ENCODE assay signal across 5 fruit fly cellular contexts in the genomic region with DNA sequence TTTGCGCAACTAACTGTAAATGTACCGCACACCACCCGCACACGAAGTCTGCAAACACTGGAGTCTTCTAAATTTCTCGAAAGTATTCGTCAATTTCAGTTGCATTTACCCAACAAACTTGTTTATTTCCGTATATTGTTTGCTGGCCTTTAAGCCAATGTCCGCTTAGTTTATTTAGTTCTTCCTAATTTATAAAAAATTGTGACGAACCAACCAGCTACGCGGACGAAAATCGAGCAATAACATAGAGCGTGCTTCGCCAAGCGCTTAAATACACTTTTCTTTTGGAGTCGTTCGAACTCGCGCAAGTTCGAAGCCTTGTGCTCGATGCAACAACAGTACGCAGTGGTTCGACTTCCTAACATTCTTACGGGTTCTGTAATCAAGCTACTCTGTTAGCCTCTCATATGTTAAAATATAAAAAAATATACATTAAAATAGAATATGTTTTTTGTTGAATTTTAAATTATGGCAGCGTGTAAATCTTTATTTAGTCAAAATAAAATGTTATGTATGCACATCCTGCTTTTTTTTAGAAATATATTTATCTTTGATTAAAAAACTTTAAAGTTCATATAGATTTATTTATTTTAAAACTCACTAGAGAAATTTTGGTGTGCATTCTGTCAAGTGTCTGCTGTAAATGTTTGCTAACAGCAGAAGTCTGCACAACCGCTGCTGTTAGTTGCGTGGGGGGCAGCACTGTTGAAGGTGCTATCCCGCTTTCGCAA.
TF ChIP-seq lines count a peak whose summit lies in the region.

Gene GlcAT-P (minus strand): TSS at position 246 of the 731 bp plus-strand sequence.

- TF ChIP-seq CTCF in whole organism, embryonic (GFP tag; optimal IDR thresholded peaks at IDR 0.05; lab: Kevin White, UChicago) = no peak

TF ChIP-seq in whole organism, adult, 20 proteins besides CTCF, POLR2A, EP300 and RAD21 (continues in another document):
- TF ChIP-seq CG12768 (GFP tag; optimal IDR thresholded peaks at IDR 0.05; lab: Kevin White, UChicago) (no peak), CG5204 (GFP tag; optimal IDR thresholded peaks at IDR 0.05; lab: Kevin White, UChicago) (peak; percentile 27), Crg-1 (GFP tag; optimal IDR thresholded peaks at IDR 0.05; lab: Kevin White, UChicago) (no peak), cnc (optimal IDR thresholded peaks at IDR 0.05; lab: Kevin White, UChicago) (no peak), Mnt (GFP tag; optimal IDR thresholded peaks at IDR 0.05; lab: Kevin White, UChicago) (no peak), CG33017 (tag; optimal IDR thresholded peaks at IDR 0.05; lab: Kevin White, UChicago) (peak; percentile 83), CG14711 (tag; optimal IDR thresholded peaks at IDR 0.05; lab: Kevin White, UChicago) (peak; percentile 79), cic (GFP tag; optimal IDR thresholded peaks at IDR 0.05; lab: Kevin White, UChicago) (no peak), CG11617 (GFP tag; optimal IDR thresholded peaks at IDR 0.05; lab: Kevin White, UChicago) (peak; percentile 71), ovo (GFP tag; optimal IDR thresholded peaks at IDR 0.05; lab: Kevin White, UChicago) (no peak), CG7045 (GFP tag; optimal IDR thresholded peaks at IDR 0.05; lab: Kevin White, UChicago) (peak; percentile 78), bab1 (GFP tag; optimal IDR thresholded peaks at IDR 0.05; lab: Kevin White, UChicago) (peak; percentile 54), CG7101 (tag; optimal IDR thresholded peaks at IDR 0.05; lab: Kevin White, UChicago) (peak; percentile 81), Hr96 (GFP tag; optimal IDR thresholded peaks at IDR 0.05; lab: Kevin White, UChicago) (no peak), Clk (GFP tag; optimal IDR thresholded peaks at IDR 0.05; lab: Kevin White, UChicago) (peak; percentile 11), kay (GFP tag; lab: Kevin White, UChicago; ENCODE audit: borderline replicate concordance) (peak; percentile 19)

TF ChIP-seq in whole organism, embryonic, 481 proteins besides CTCF, POLR2A, EP300 and RAD21 (continues in another document):
- no peak for TF ChIP-seq vfl (GFP tag; optimal IDR thresholded peaks at IDR 0.05; lab: Kevin White, UChicago)
- no peak for TF ChIP-seq CG6791 (GFP tag; IDR thresholded peaks at IDR 0.05; lab: Robert Waterston, UW; ENCODE audit: partially characterized antibody)
- peak; percentile 85 for TF ChIP-seq vvl (GFP tag; IDR thresholded peaks at IDR 0.05; lab: Robert Waterston, UW)
- TF ChIP-seq CG17186 (GFP tag; optimal IDR thresholded peaks at IDR 0.05; lab: Kevin White, UChicago) = no peak
- peak; percentile 59 for TF ChIP-seq CG15696 (tag; optimal IDR thresholded peaks at IDR 0.05; lab: Kevin White, UChicago)
- TF ChIP-seq seq (GFP tag; IDR thresholded peaks at IDR 0.05; lab: Robert Waterston, UW) = peak; percentile 55; the same call in 1 of the 2 replicates
- no peak for TF ChIP-seq sens (GFP tag; lab: Kevin White, UChicago)
- TF ChIP-seq CG15514 (GFP tag; optimal IDR thresholded peaks at IDR 0.05; lab: Kevin White, UChicago) = peak; percentile 12
- TF ChIP-seq Atf3 (GFP tag; optimal IDR thresholded peaks at IDR 0.05; lab: Kevin White, UChicago) = no peak
- peak; percentile 32 for TF ChIP-seq CG4328 (GFP tag; optimal IDR thresholded peaks at IDR 0.05; lab: Kevin White, UChicago)
- no peak for TF ChIP-seq gce (GFP tag; IDR thresholded peaks at IDR 0.05; lab: Robert Waterston, UW)
- TF ChIP-seq CG3407 (GFP tag; optimal IDR thresholded peaks at IDR 0.05; lab: Kevin White, UChicago) = peak; percentile 35
- peak; percentile 78 for TF ChIP-seq Blimp-1 (GFP tag; optimal IDR thresholded peaks at IDR 0.05; lab: Kevin White, UChicago)
- no peak for TF ChIP-seq Doc2 (GFP tag; IDR thresholded peaks at IDR 0.05; lab: Robert Waterston, UW)
- peak; percentile 64 for TF ChIP-seq tgo (GFP tag; IDR thresholded peaks at IDR 0.05; lab: Robert Waterston, UW)
- TF ChIP-seq gt (GFP tag; IDR thresholded peaks at IDR 0.05; lab: Robert Waterston, UW) = no peak
- peak; percentile 9 for TF ChIP-seq CG16815 (GFP tag; optimal IDR thresholded peaks at IDR 0.05; lab: Kevin White, UChicago)

TF ChIP-seq in whole organism, prepupa, 60 proteins besides CTCF, POLR2A, EP300 and RAD21 (continues in another document):
- no peak for TF ChIP-seq CG8319 (GFP tag; optimal IDR thresholded peaks at IDR 0.05; lab: Kevin White, UChicago)
- peak; percentile 77 for TF ChIP-seq Ets96B (tag; optimal IDR thresholded peaks at IDR 0.05; lab: Kevin White, UChicago)
- TF ChIP-seq vri (GFP tag; optimal IDR thresholded peaks at IDR 0.05; lab: Kevin White, UChicago) = no peak
- no peak for TF ChIP-seq CG9139 (GFP tag; optimal IDR thresholded peaks at IDR 0.05; lab: Kevin White, UChicago)
- peak; percentile 62 for TF ChIP-seq Lpt (GFP tag; optimal IDR thresholded peaks at IDR 0.05; lab: Kevin White, UChicago)
- peak; percentile 46 for TF ChIP-seq CG10669 (GFP tag; optimal IDR thresholded peaks at IDR 0.05; lab: Kevin White, UChicago)
- TF ChIP-seq fd59A (GFP tag; optimal IDR thresholded peaks at IDR 0.05; lab: Kevin White, UChicago) = no peak
- peak; percentile 50 for TF ChIP-seq Met (GFP tag; optimal IDR thresholded peaks at IDR 0.05; lab: Kevin White, UChicago)
- TF ChIP-seq Hr39 (GFP tag; optimal IDR thresholded peaks at IDR 0.05; lab: Kevin White, UChicago) = no peak
- TF ChIP-seq Sox14 (GFP tag; optimal IDR thresholded peaks at IDR 0.05; lab: Kevin White, UChicago) = peak; percentile 1
- TF ChIP-seq OdsH (GFP tag; optimal IDR thresholded peaks at IDR 0.05; lab: Kevin White, UChicago) = peak; percentile 62
- TF ChIP-seq CG7368 (GFP tag; optimal IDR thresholded peaks at IDR 0.05; lab: Kevin White, UChicago) = no peak
- TF ChIP-seq Gug (GFP tag; IDR thresholded peaks at IDR 0.05; lab: Robert Waterston, UW) = peak; percentile 74
- peak; percentile 89 for TF ChIP-seq CG8119 (GFP tag; IDR thresholded peaks at IDR 0.05; lab: Robert Waterston, UW)
- TF ChIP-seq fd85E (GFP tag; optimal IDR thresholded peaks at IDR 0.05; lab: Kevin White, UChicago) = no peak
- TF ChIP-seq CG31627 (GFP tag; optimal IDR thresholded peaks at IDR 0.05; lab: Kevin White, UChicago) = no peak
- TF ChIP-seq esn (GFP tag; optimal IDR thresholded peaks at IDR 0.05; lab: Kevin White, UChicago) = peak; percentile 66
- no peak for TF ChIP-seq fkh (GFP tag; optimal IDR thresholded peaks at IDR 0.05; lab: Kevin White, UChicago)

TF ChIP-seq in whole organism, pupa, 21 proteins besides CTCF, POLR2A, EP300 and RAD21 (continues in another document):
- peak; percentile 53; the same call in 2 of the 3 replicates for TF ChIP-seq CG4496 (GFP tag; IDR thresholded peaks at IDR 0.05; lab: Robert Waterston, UW)
- TF ChIP-seq Pif1B (GFP tag; optimal IDR thresholded peaks at IDR 0.05; lab: Kevin White, UChicago) = peak; percentile 22
- TF ChIP-seq Snoo (tag; optimal IDR thresholded peaks at IDR 0.05; lab: Kevin White, UChicago) = peak; percentile 22
- TF ChIP-seq CG13204 (GFP tag; optimal IDR thresholded peaks at IDR 0.05; lab: Kevin White, UChicago) = no peak
- TF ChIP-seq CG9948 (tag; optimal IDR thresholded peaks at IDR 0.05; lab: Kevin White, UChicago) = peak; percentile 59
- TF ChIP-seq Ets98B (GFP tag; IDR thresholded peaks at IDR 0.05; lab: Robert Waterston, UW) = peak; percentile 71
- peak; percentile 58 for TF ChIP-seq CG15710 (tag; optimal IDR thresholded peaks at IDR 0.05; lab: Kevin White, UChicago)
- peak; percentile 31; the same call in 1 of the 2 replicates for TF ChIP-seq CG12605 (GFP tag; IDR thresholded peaks at IDR 0.05; lab: Robert Waterston, UW)
- no peak for TF ChIP-seq fd96Ca (GFP tag; IDR thresholded peaks at IDR 0.05; lab: Robert Waterston, UW)
- peak; percentile 67 for TF ChIP-seq CG14655 (GFP tag; optimal IDR thresholded peaks at IDR 0.05; lab: Kevin White, UChicago)
- TF ChIP-seq rn (GFP tag; IDR thresholded peaks at IDR 0.05; lab: Robert Waterston, UW) = peak; percentile 53; the same call in 1 of the 2 replicates
- peak; percentile 9 for TF ChIP-seq Pif1A (GFP tag; optimal IDR thresholded peaks at IDR 0.05; lab: Kevin White, UChicago)
- no peak for TF ChIP-seq EcR (GFP tag; optimal IDR thresholded peaks at IDR 0.05; lab: Kevin White, UChicago)
- TF ChIP-seq gl (tag; optimal IDR thresholded peaks at IDR 0.05; lab: Kevin White, UChicago) = no peak
- TF ChIP-seq CG8159 (tag; optimal IDR thresholded peaks at IDR 0.05; lab: Kevin White, UChicago) = peak; percentile 80
- TF ChIP-seq CG32121 (GFP tag; IDR thresholded peaks at IDR 0.05; lab: Robert Waterston, UW) = peak; percentile 87
- TF ChIP-seq CG17806 (tag; optimal IDR thresholded peaks at IDR 0.05; lab: Kevin White, UChicago) = peak; percentile 68
- peak; percentile 35 for TF ChIP-seq CG8301 (tag; optimal IDR thresholded peaks at IDR 0.05; lab: Kevin White, UChicago)

TF ChIP-seq in whole organism, wandering third instar larva, 38 proteins besides CTCF, POLR2A, EP300 and RAD21:
- no peak for TF ChIP-seq dl (GFP tag; optimal IDR thresholded peaks at IDR 0.05; lab: Kevin White, UChicago; ENCODE audit: insufficient read depth in 1 of 2, partially characterized antibody in 2 of 2)
- TF ChIP-seq woc (GFP tag; optimal IDR thresholded peaks at IDR 0.05; lab: Kevin White, UChicago) = peak; percentile 45
- no peak for TF ChIP-seq Hr83 (GFP tag; optimal IDR thresholded peaks at IDR 0.05; lab: Kevin White, UChicago; ENCODE audit: poor library complexity, severe bottlenecking)
- TF ChIP-seq HLH106 (tag; optimal IDR thresholded peaks at IDR 0.05; lab: Kevin White, UChicago) = peak; percentile 69
- TF ChIP-seq sv (GFP tag; optimal IDR thresholded peaks at IDR 0.05; lab: Kevin White, UChicago) = peak; percentile 36
- TF ChIP-seq brk (GFP tag; optimal IDR thresholded peaks at IDR 0.05; lab: Kevin White, UChicago) = peak; percentile 60
- peak; percentile 56 for TF ChIP-seq fru (GFP tag; optimal IDR thresholded peaks at IDR 0.05; lab: Kevin White, UChicago)
- no peak for TF ChIP-seq h (GFP tag; optimal IDR thresholded peaks at IDR 0.05; lab: Kevin White, UChicago)
- TF ChIP-seq rgr (GFP tag; optimal IDR thresholded peaks at IDR 0.05; lab: Kevin White, UChicago) = peak; percentile 45
- peak; percentile 2 for TF ChIP-seq CG9705 (GFP tag; optimal IDR thresholded peaks at IDR 0.05; lab: Kevin White, UChicago)
- peak; percentile 2 for TF ChIP-seq Hnf4 (GFP tag; optimal IDR thresholded peaks at IDR 0.05; lab: Kevin White, UChicago)
- peak; percentile 57 for TF ChIP-seq OdsH (GFP tag; optimal IDR thresholded peaks at IDR 0.05; lab: Kevin White, UChicago)
- TF ChIP-seq foxo (GFP tag; optimal IDR thresholded peaks at IDR 0.05; lab: Kevin White, UChicago) = peak in 1 of 2 experiments; percentile 63
- TF ChIP-seq Sp1 (GFP tag; optimal IDR thresholded peaks at IDR 0.05; lab: Kevin White, UChicago) = peak; percentile 69
- TF ChIP-seq psq (GFP tag; optimal IDR thresholded peaks at IDR 0.05; lab: Kevin White, UChicago) = peak; percentile 59
